Fruit fly (Drosophila melanogaster): Measurements from ENCODE around the gene CG12299.

- no peak for TF ChIP-seq insv (optimal IDR thresholded peaks at IDR 0.05)
- no peak for TF ChIP-seq h (optimal IDR thresholded peaks at IDR 0.05)
- TF ChIP-seq psq (optimal IDR thresholded peaks at IDR 0.05): no peak
- TF ChIP-seq Myc (optimal IDR thresholded peaks at IDR 0.05): no peak
- TF ChIP-seq Sin3A (optimal IDR thresholded peaks at IDR 0.05): no peak
- TF ChIP-seq ttk (optimal IDR thresholded peaks at IDR 0.05): no peak
Observed at dm6 chr2L:10721535-10721934, 15.6 kb upstream of the CG12299 start.

All from Kc167 (cell line).